Fruit fly (Drosophila melanogaster) whole organism, embryonic: ENCODE data around the gene Pxn.

Experiments
- Ada2b ChIP-seq: fragments of 200-800 bp; sonication (Bioruptor generic); IDR thresholded peaks from 2 replicates; pipeline ENCODE4 v1.3.6; 2022; ENCODE audit warnings: missing biosample characterization, missing genetic modification characterization
- Adf1 ChIP-seq: fragments of 200-800 bp; sonication (Bioruptor generic); IDR thresholded peaks from 2 replicates; pipeline ENCODE4 v1.3.6; 2022; ENCODE audit warnings: missing biosample characterization, missing genetic modification characterization
- Awh ChIP-seq: fragments of 200-800 bp; sonication (Bioruptor generic); IDR thresholded peaks from 2 replicates; pipeline ENCODE4, ENCODE4 v1.3.6; 2022; ENCODE audit warnings: missing biosample characterization, missing genetic modification characterization
- CG10209 ChIP-seq: fragments of 200-800 bp; sonication (Bioruptor generic); optimal IDR thresholded peaks from 3 replicates; lab custom pipeline; 2017; ENCODE audit warnings: missing biosample characterization, mild to moderate bottlenecking, missing genetic modification characterization, missing genetic modification reagents
- CG10654 ChIP-seq: fragments of 200-800 bp; sonication (Bioruptor generic); optimal IDR thresholded peaks from 2 replicates; lab custom pipeline; 2016; ENCODE audit warnings: missing biosample characterization, missing genetic modification characterization
- CG12071 ChIP-seq: fragments of 200-800 bp; sonication (Bioruptor generic); optimal IDR thresholded peaks from 3 replicates; lab custom pipeline; 2018; ENCODE audit warnings: missing biosample characterization, mild to moderate bottlenecking, missing genetic modification characterization
- CG12155 ChIP-seq: fragments of 200-800 bp; sonication (Bioruptor generic); optimal IDR thresholded peaks from 3 replicates; lab custom pipeline; 2016; ENCODE audit warnings: missing biosample characterization, missing genetic modification characterization
- CG12299 ChIP-seq: fragments of 200-800 bp; sonication (Bioruptor generic); optimal IDR thresholded peaks from 2 replicates; lab custom pipeline; 2018; ENCODE audit warnings: missing biosample characterization, mild to moderate bottlenecking, missing genetic modification characterization
- CG1233 ChIP-seq: fragments of 200-800 bp; sonication (Bioruptor generic); optimal IDR thresholded peaks from 4 replicates; lab custom pipeline; 2018; ENCODE audit warnings: missing biosample characterization, mild to moderate bottlenecking, missing genetic modification characterization
- CG18476 ChIP-seq: fragments of 200-800 bp; sonication (Bioruptor generic); optimal IDR thresholded peaks from 2 replicates; lab custom pipeline; 2016; ENCODE audit warnings: missing biosample characterization, mild to moderate bottlenecking, missing genetic modification characterization
- CG31365 ChIP-seq: fragments of 200-800 bp; sonication (Bioruptor generic); optimal IDR thresholded peaks from 2 replicates; lab custom pipeline; 2018; ENCODE audit warnings: missing biosample characterization, mild to moderate bottlenecking, missing genetic modification characterization
- CG3407 ChIP-seq: fragments of 200-800 bp; sonication (Bioruptor generic); optimal IDR thresholded peaks from 2 replicates; lab custom pipeline; 2018; ENCODE audit warnings: missing biosample characterization, mild to moderate bottlenecking, missing genetic modification characterization
- CG4404 ChIP-seq: fragments of 200-800 bp; sonication (Bioruptor generic); IDR thresholded peaks from 2 replicates; pipeline ENCODE4 v1.3.6; 2022; ENCODE audit warnings: missing biosample characterization, missing genetic modification characterization
- CG4424 ChIP-seq: fragments of 200-800 bp; sonication (Bioruptor generic); optimal IDR thresholded peaks from 3 replicates; lab custom pipeline; 2016; ENCODE audit warnings: missing biosample characterization, missing genetic modification characterization
- CG6272 ChIP-seq: fragments of 200-800 bp; sonication (Bioruptor generic); IDR thresholded peaks from 2 replicates; pipeline ENCODE4 v1.3.6; 2022; ENCODE audit warnings: missing biosample characterization, missing genetic modification characterization
- CG7271 ChIP-seq: fragments of 200-800 bp; sonication (Bioruptor generic); optimal IDR thresholded peaks from 2 replicates; lab custom pipeline; 2018; ENCODE audit warnings: missing biosample characterization, mild to moderate bottlenecking, missing genetic modification characterization, moderate library complexity
- CG7987 ChIP-seq: fragments of 200-800 bp; sonication (Bioruptor generic); optimal IDR thresholded peaks from 2 replicates; lab custom pipeline; 2018; ENCODE audit warnings: missing biosample characterization, mild to moderate bottlenecking, missing genetic modification characterization, moderate library complexity
- CG9727 ChIP-seq: fragments of 200-800 bp; sonication (Bioruptor generic); optimal IDR thresholded peaks from 3 replicates; lab custom pipeline; 2017; ENCODE audit warnings: missing biosample characterization, mild to moderate bottlenecking, missing genetic modification characterization
- CTCF ChIP-seq: fragments of 200-800 bp; sonication (Bioruptor generic); optimal IDR thresholded peaks from 2 replicates; lab custom pipeline; 2017; ENCODE audit warnings: missing biosample characterization, mild to moderate bottlenecking, missing genetic modification characterization, moderate library complexity
- Camta ChIP-seq: fragments of 200-800 bp; sonication (Bioruptor generic); optimal IDR thresholded peaks from 2 replicates; lab custom pipeline; 2016; ENCODE audit warnings: missing biosample characterization, missing genetic modification characterization
- D19B ChIP-seq: fragments of 200-800 bp; sonication (Bioruptor generic); optimal IDR thresholded peaks from 2 replicates; lab custom pipeline; 2017; ENCODE audit warnings: missing biosample characterization, mild to moderate bottlenecking, missing genetic modification characterization
- E2f1 ChIP-seq: fragments of 200-800 bp; sonication (Bioruptor generic); IDR thresholded peaks from 2 replicates; pipeline ENCODE4 v1.3.6; 2022; ENCODE audit warnings: missing biosample characterization, missing genetic modification characterization
- GATAe ChIP-seq: fragments of 200-800 bp; sonication (Bioruptor generic); conservative IDR thresholded peaks from 2 replicates; pipeline ENCODE4 v1.3.6; 2022; ENCODE audit warnings: missing biosample characterization, missing genetic modification characterization
- HHEX ChIP-seq: fragments of 200-800 bp; sonication (Bioruptor generic); optimal IDR thresholded peaks from 3 replicates; lab custom pipeline; 2017; ENCODE audit warnings: missing biosample characterization, mild to moderate bottlenecking, missing genetic modification characterization, missing genetic modification reagents
- HLH4C ChIP-seq: fragments of 200-800 bp; sonication (Bioruptor generic); IDR thresholded peaks from 3 replicates; pipeline ENCODE4 v1.3.6; 2022; ENCODE audit warnings: missing biosample characterization, missing genetic modification characterization; ENCODE audit not compliant: partially characterized antibody
- Lpt ChIP-seq: fragments of >200 bp; optimal IDR thresholded peaks from 2 replicates; lab custom pipeline; 2018; ENCODE audit warnings: missing biosample characterization, missing genetic modification characterization
- Mad ChIP-seq: fragments of 200-800 bp; sonication (Bioruptor generic); optimal IDR thresholded peaks from 2 replicates; lab custom pipeline; 2016; ENCODE audit warnings: missing biosample characterization, missing genetic modification characterization
- Med ChIP-seq: fragments of 200-800 bp; sonication (Bioruptor generic); peaks from one replicate; lab custom pipeline; 2016; ENCODE audit warnings: missing biosample characterization, missing genetic modification characterization, mild to moderate bottlenecking, inconsistent platforms, moderate library complexity
- NK7.1 ChIP-seq: fragments of 200-800 bp; sonication (Bioruptor generic); optimal IDR thresholded peaks from 3 replicates; lab custom pipeline; 2016; ENCODE audit warnings: missing biosample characterization, missing genetic modification characterization
- Ssrp ChIP-seq: fragments of 200-800 bp; sonication (Bioruptor generic); optimal IDR thresholded peaks from 2 replicates; lab custom pipeline; 2018; ENCODE audit warnings: missing biosample characterization, mild to moderate bottlenecking, missing genetic modification characterization, moderate library complexity
- Tbp ChIP-seq: fragments of >200 bp; optimal IDR thresholded peaks from 2 replicates; lab custom pipeline; 2018; ENCODE audit warnings: missing biosample characterization, missing genetic modification characterization
- YL-1 ChIP-seq: fragments of 200-800 bp; sonication (Bioruptor generic); optimal IDR thresholded peaks from 3 replicates; lab custom pipeline; 2017; ENCODE audit warnings: missing biosample characterization, mild to moderate bottlenecking, missing genetic modification characterization
- chm ChIP-seq: fragments of 200-800 bp; sonication (Bioruptor generic); IDR thresholded peaks from 2 replicates; pipeline ENCODE4 v1.3.6; 2022; ENCODE audit warnings: missing biosample characterization, missing genetic modification characterization
- crol ChIP-seq: fragments of 200-800 bp; sonication (Bioruptor generic); IDR thresholded peaks from 2 replicates; pipeline ENCODE4 v1.3.6; 2022; ENCODE audit warnings: missing biosample characterization, missing genetic modification characterization
- gem ChIP-seq: fragments of 200-800 bp; sonication (Bioruptor generic); optimal IDR thresholded peaks from 2 replicates; lab custom pipeline; 2019; ENCODE audit warnings: missing biosample characterization, mild to moderate bottlenecking, missing genetic modification characterization, moderate library complexity
- grau ChIP-seq: fragments of 200-800 bp; optimal IDR thresholded peaks from 3 replicates; lab custom pipeline; 2019; ENCODE audit warnings: missing biosample characterization, mild to moderate bottlenecking, missing genetic modification characterization, moderate library complexity
- hbn ChIP-seq: fragments of 200-800 bp; sonication (Bioruptor generic); IDR thresholded peaks from 2 replicates; pipeline ENCODE4 v1.3.6; 2022; ENCODE audit warnings: missing biosample characterization, missing genetic modification characterization; ENCODE audit not compliant: partially characterized antibody
- ind ChIP-seq: fragments of 200-800 bp; sonication (Bioruptor generic); optimal IDR thresholded peaks from 3 replicates; lab custom pipeline; 2016; ENCODE audit warnings: missing biosample characterization, missing genetic modification characterization
- klu ChIP-seq: fragments of 200-800 bp; sonication (Bioruptor generic); IDR thresholded peaks from 2 replicates; pipeline ENCODE4 v1.3.6; 2022; ENCODE audit warnings: missing biosample characterization, missing genetic modification characterization
- lilli ChIP-seq: fragments of 200-800 bp; sonication (Bioruptor generic); optimal IDR thresholded peaks from 3 replicates; lab custom pipeline; 2016; ENCODE audit warnings: missing biosample characterization, missing genetic modification characterization
- lola ChIP-seq, 3 experiments: fragments of >200 bp in 2 of 3; fragments of 200-800 bp in 1 of 3; sonication (Bioruptor generic) in 1 of 3; optimal IDR thresholded peaks; 2 replicates each; lab custom pipeline; 2017 to 2019; ENCODE audit warnings: missing biosample characterization in 3 of 3, missing genetic modification characterization in 3 of 3, mild to moderate bottlenecking in 1 of 3, moderate library complexity in 1 of 3
- otp ChIP-seq: fragments of 200-800 bp; sonication (Bioruptor generic); IDR thresholded peaks from 3 replicates; pipeline ENCODE4, ENCODE4 v1.3.6; 2022; ENCODE audit warnings: missing biosample characterization, missing genetic modification characterization
- pho ChIP-seq: fragments of 200-800 bp; sonication (Bioruptor generic); optimal IDR thresholded peaks from 2 replicates; lab custom pipeline; 2016; ENCODE audit warnings: missing biosample characterization, missing genetic modification characterization
- phol ChIP-seq: fragments of 200-800 bp; sonication (Bioruptor generic); optimal IDR thresholded peaks from 3 replicates; lab custom pipeline; 2018; ENCODE audit warnings: missing biosample characterization, mild to moderate bottlenecking, missing genetic modification characterization, moderate library complexity
- schlank ChIP-seq: fragments of 200-800 bp; sonication (Bioruptor generic); optimal IDR thresholded peaks from 2 replicates; lab custom pipeline; 2018; ENCODE audit warnings: missing biosample characterization, mild to moderate bottlenecking, missing genetic modification characterization
- seq ChIP-seq: fragments of 200-800 bp; sonication (Bioruptor generic); IDR thresholded peaks from 2 replicates; pipeline ENCODE4 v1.3.6; 2022; ENCODE audit warnings: missing biosample characterization, missing genetic modification characterization
- sug ChIP-seq: fragments of 200-800 bp; optimal IDR thresholded peaks from 2 replicates; lab custom pipeline; 2019; ENCODE audit warnings: missing biosample characterization, mild to moderate bottlenecking, missing genetic modification characterization, moderate library complexity
- tgo ChIP-seq: fragments of 200-800 bp; sonication (Bioruptor generic); IDR thresholded peaks from 3 replicates; pipeline ENCODE4 v1.3.6; 2022; ENCODE audit warnings: missing biosample characterization, missing genetic modification characterization
- tll ChIP-seq, 2 experiments: fragments of 200-800 bp in 1 of 2; fragments of >200 bp in 1 of 2; sonication (Bioruptor generic) in 1 of 2; optimal IDR thresholded peaks; 2 replicates each; lab custom pipeline; 2017 to 2019; ENCODE audit warnings: missing biosample characterization in 2 of 2, missing genetic modification characterization in 2 of 2, mild to moderate bottlenecking in 1 of 2, moderate library complexity in 1 of 2
- twi ChIP-seq: fragments of 200-800 bp; optimal IDR thresholded peaks from 2 replicates; lab custom pipeline; 2019; ENCODE audit warnings: missing biosample characterization, mild to moderate bottlenecking, missing genetic modification characterization, moderate library complexity

Gene Pxn

dm6 chr3L:2552116-2552843, 77.6 kb downstream of the Pxn start (continued):
- TF ChIP-seq CG10209 (GFP tag; lab: Kevin White, UChicago), result peak; percentile 69
- peak; percentile 81 for TF ChIP-seq CG4424
- no peak for TF ChIP-seq YL-1 (GFP tag; lab: Kevin White, UChicago)
- TF ChIP-seq chm (GFP tag; lab: Robert Waterston, UW), result peak; percentile 74
- peak; percentile 18 for TF ChIP-seq D19B (GFP tag; lab: Kevin White, UChicago)
- TF ChIP-seq CG7987 (GFP tag; lab: Kevin White, UChicago), result peak; percentile 32
- no peak for TF ChIP-seq Lpt (GFP tag; lab: Kevin White, UChicago)
- TF ChIP-seq hbn (GFP tag; lab: Robert Waterston, UW), result no peak
- TF ChIP-seq otp, result peak; percentile 51; the same call in 1 of the 3 replicates
- TF ChIP-seq seq (GFP tag; lab: Robert Waterston, UW), result no peak
- no peak for TF ChIP-seq tll (GFP tag; optimal IDR thresholded peaks at IDR 0.05; lab: Kevin White, UChicago)
- peak; percentile 94 for TF ChIP-seq Med (GFP tag; lab: Kevin White, UChicago)
- no peak for TF ChIP-seq GATAe (GFP tag; lab: Robert Waterston, UW)
- TF ChIP-seq Tbp (GFP tag; lab: Kevin White, UChicago), result no peak
- no peak for TF ChIP-seq CG7271 (tag; lab: Kevin White, UChicago)
- peak; percentile 57 for TF ChIP-seq CG18476 (GFP tag; lab: Kevin White, UChicago)
- TF ChIP-seq CG31365 (tag; lab: Kevin White, UChicago), result no peak
- TF ChIP-seq Awh (GFP tag; lab: Robert Waterston, UW), result peak; percentile 52; the same call in 1 of the 2 replicates
- peak; percentile 12 for TF ChIP-seq CTCF (GFP tag; lab: Kevin White, UChicago)
- TF ChIP-seq gem (tag; lab: Kevin White, UChicago), result peak; percentile 80
- TF ChIP-seq pho (GFP tag; lab: Kevin White, UChicago), result peak; percentile 34
- TF ChIP-seq CG9727 (GFP tag; lab: Kevin White, UChicago), result peak; percentile 78
- peak; percentile 55 for TF ChIP-seq CG12155
- peak; percentile 40 for TF ChIP-seq CG3407 (GFP tag; lab: Kevin White, UChicago)
- TF ChIP-seq CG12071 (GFP tag; lab: Kevin White, UChicago), result peak; percentile 60
- peak; percentile 48 for TF ChIP-seq ind (GFP tag; lab: Kevin White, UChicago)
- peak; percentile 59 for TF ChIP-seq CG10654 (GFP tag; lab: Kevin White, UChicago)
- TF ChIP-seq Ssrp (tag; lab: Kevin White, UChicago), result peak; percentile 77
- peak; percentile 66 for TF ChIP-seq Ada2b (GFP tag; lab: Robert Waterston, UW)
- TF ChIP-seq HLH4C (GFP tag; lab: Robert Waterston, UW), result no peak
- TF ChIP-seq CG12299 (tag; lab: Kevin White, UChicago), result peak; percentile 0
- TF ChIP-seq lola (GFP tag; optimal IDR thresholded peaks at IDR 0.05; lab: Kevin White, UChicago), result peak in 1 of 3 experiments; percentile 77
- TF ChIP-seq lilli (GFP tag; lab: Kevin White, UChicago), result peak; percentile 49
- no peak for TF ChIP-seq Mad
- TF ChIP-seq Adf1 (GFP tag; lab: Robert Waterston, UW), result no peak
- peak; percentile 40 for TF ChIP-seq twi (tag; lab: Kevin White, UChicago)
- TF ChIP-seq schlank (tag; lab: Kevin White, UChicago), result no peak
- TF ChIP-seq sug (tag; lab: Kevin White, UChicago), result no peak
- TF ChIP-seq Camta (GFP tag; lab: Kevin White, UChicago), result peak; percentile 65
- TF ChIP-seq CG4404 (GFP tag; lab: Robert Waterston, UW), result no peak
- TF ChIP-seq grau (tag; lab: Kevin White, UChicago), result peak; percentile 68
- peak; percentile 13 for TF ChIP-seq NK7.1
- TF ChIP-seq phol (tag; lab: Kevin White, UChicago), result peak; percentile 78
- TF ChIP-seq tgo (GFP tag; lab: Robert Waterston, UW), result peak; percentile 63; the same call in 1 of the 3 replicates
- TF ChIP-seq CG1233 (GFP tag; lab: Kevin White, UChicago), result peak; percentile 9
- TF ChIP-seq CG6272, result no peak
- TF ChIP-seq klu (GFP tag; lab: Robert Waterston, UW), result no peak
- TF ChIP-seq E2f1 (GFP tag; lab: Robert Waterston, UW), result no peak
- TF ChIP-seq HHEX (GFP tag; lab: Kevin White, UChicago), result peak; percentile 34
- TF ChIP-seq crol, result peak; percentile 29; the same call in 1 of the 2 replicates
